Worm (Caenorhabditis elegans): ENCODE results near the gene Y19D10B.8.

Gene Y19D10B.8

ce11 chrV:2278543-2278942, 22.3 kb downstream of the Y19D10B.8 start, which contains the start of gene fbxa-137:
Gene fbxa-137, plus strand, starts transcription at chrV:2278816.
- TF ChIP-seq ceh-43 (GFP tag; optimal IDR thresholded peaks at IDR 0.05), result no peak
- TF ChIP-seq flh-1 (GFP tag; optimal IDR thresholded peaks at IDR 0.05), result no peak
- peak; percentile 50 for TF ChIP-seq ces-1 (GFP tag; optimal IDR thresholded peaks at IDR 0.05)
- TF ChIP-seq mls-2 (tag; optimal IDR thresholded peaks at IDR 0.05), result peak; percentile 6
- TF ChIP-seq pha-4 (tag; optimal IDR thresholded peaks at IDR 0.05), result peak; percentile 41

- TF ChIP-seq nhr-12 (tag; optimal IDR thresholded peaks at IDR 0.05), result no peak
- peak; percentile 19 for TF ChIP-seq ces-1 (GFP tag; optimal IDR thresholded peaks at IDR 0.05)
These were observed 22.8 kb downstream of the Y19D10B.8 start, which contains the start of gene nhr-59 for ce11 chrV:2278052-2278451. Gene nhr-59, minus strand, starts transcription at chrV:2278265.

- TF ChIP-seq lsy-2 (tag; optimal IDR thresholded peaks at IDR 0.05) (no peak), unc-62 (GFP tag; optimal IDR thresholded peaks at IDR 0.05) (no peak), hlh-1 (tag; optimal IDR thresholded peaks at IDR 0.05) (no peak), pha-4 (tag; optimal IDR thresholded peaks at IDR 0.05) (no peak), mls-2 (tag; optimal IDR thresholded peaks at IDR 0.05) (no peak)
These were observed 23.5 kb downstream of the Y19D10B.8 start for ce11 chrV:2277260-2277659.

- TF ChIP-seq ztf-11 (tag; optimal IDR thresholded peaks at IDR 0.05) (no peak), lin-13 (tag; optimal IDR thresholded peaks at IDR 0.05) (no peak), drap-1 (GFP tag; optimal IDR thresholded peaks at IDR 0.05) (no peak), unc-39 (tag; optimal IDR thresholded peaks at IDR 0.05) (no peak)
These were observed 26.4 kb downstream of the Y19D10B.8 start, which contains the start of the genes Y5H2A.4 and abu-4 for ce11 chrV:2274253-2274892. Gene Y5H2A.4, minus strand, starts transcription at chrV:2274353. Gene abu-4, plus strand, starts transcription at chrV:2274842.

ce11 chrV:2271750-2272149, 29.1 kb downstream of the Y19D10B.8 start, which contains the start of gene Y5H2A.1:
Gene Y5H2A.1, minus strand, starts transcription at chrV:2271850.
- TF ChIP-seq unc-62 (GFP tag; optimal IDR thresholded peaks at IDR 0.05), result no peak
- no peak for TF ChIP-seq nhr-12 (tag; optimal IDR thresholded peaks at IDR 0.05)
- no peak for TF ChIP-seq nhr-2 (tag; optimal IDR thresholded peaks at IDR 0.05)
- TF ChIP-seq sem-2 (GFP tag; optimal IDR thresholded peaks at IDR 0.05), result no peak

ce11 chrV:2266958-2267357, 33.8 kb downstream of the Y19D10B.8 start, which contains the start of gene nhr-275:
Gene nhr-275, minus strand, starts transcription at chrV:2267058.
- TF ChIP-seq mep-1 (tag; optimal IDR thresholded peaks at IDR 0.05) (no peak), sptf-1 (tag; optimal IDR thresholded peaks at IDR 0.05) (no peak), cnd-1 (tag; optimal IDR thresholded peaks at IDR 0.05) (no peak), nhr-76 (tag; optimal IDR thresholded peaks at IDR 0.05) (no peak), bed-3 (GFP tag; optimal IDR thresholded peaks at IDR 0.05) (no peak)

ce11 chrV:2264925-2265324, 35.9 kb downstream of the Y19D10B.8 start:
- TF ChIP-seq mab-5 (tag; optimal IDR thresholded peaks at IDR 0.05) (no peak), tbx-8 (GFP tag; optimal IDR thresholded peaks at IDR 0.05) (no peak), ceh-39 (tag; optimal IDR thresholded peaks at IDR 0.05) (no peak), unc-62 (GFP tag; optimal IDR thresholded peaks at IDR 0.05) (no peak), unc-120 (tag; optimal IDR thresholded peaks at IDR 0.05; ENCODE audit: poor library complexity, severe bottlenecking) (no peak), mep-1 (tag; optimal IDR thresholded peaks at IDR 0.05) (no peak), ztf-11 (tag; optimal IDR thresholded peaks at IDR 0.05) (no peak), mls-2 (tag; optimal IDR thresholded peaks at IDR 0.05) (no peak), blmp-1 (tag; optimal IDR thresholded peaks at IDR 0.05) (no peak)

- no peak for TF ChIP-seq drap-1 (GFP tag; optimal IDR thresholded peaks at IDR 0.05)
- no peak for TF ChIP-seq cnd-1 (tag; optimal IDR thresholded peaks at IDR 0.05)
- TF ChIP-seq elt-1 (tag; optimal IDR thresholded peaks at IDR 0.05; ENCODE audit: borderline replicate concordance, insufficient read depth), result no peak
- no peak for TF ChIP-seq nhr-237 (tag; optimal IDR thresholded peaks at IDR 0.05)
- TF ChIP-seq nhr-28 (tag; optimal IDR thresholded peaks at IDR 0.05), result no peak
- no peak for TF ChIP-seq lin-32 (GFP tag; optimal IDR thresholded peaks at IDR 0.05)
- no peak for TF ChIP-seq mls-2 (tag; optimal IDR thresholded peaks at IDR 0.05)
- TF ChIP-seq nhr-2 (tag; optimal IDR thresholded peaks at IDR 0.05), result no peak
- TF ChIP-seq ceh-43 (GFP tag; optimal IDR thresholded peaks at IDR 0.05), result no peak
These were observed 36.4 kb downstream of the Y19D10B.8 start, which contains the start of gene nhr-183 for ce11 chrV:2264455-2264854. Gene nhr-183, minus strand, starts transcription at chrV:2264634.
